Fruit fly (Drosophila melanogaster): ENCODE results near the gene spen.

spen gene

dm6 chr2L:223351-223750, 64.5 kb downstream of the spen start (continued):
- TF ChIP-seq CG7357 (GFP tag; IDR thresholded peaks at IDR 0.05) (peak; percentile 74), lilli (GFP tag; optimal IDR thresholded peaks at IDR 0.05) (peak; percentile 85), ftz-f1 (GFP tag; optimal IDR thresholded peaks at IDR 0.05) (no peak), CG12299 (tag; optimal IDR thresholded peaks at IDR 0.05) (peak; percentile 23), fd102C (GFP tag; optimal IDR thresholded peaks at IDR 0.05) (peak; percentile 61), her (GFP tag; optimal IDR thresholded peaks at IDR 0.05) (peak; percentile 59), CG2202 (tag; optimal IDR thresholded peaks at IDR 0.05) (peak; percentile 80), cg (GFP tag; optimal IDR thresholded peaks at IDR 0.05) (no peak), jigr1 (GFP tag; IDR thresholded peaks at IDR 0.05) (0 out of 3 replicates have a peak, but pooled peaks have one; percentile 20), CG4404 (GFP tag; IDR thresholded peaks at IDR 0.05) (peak; percentile 83), sima (GFP tag; optimal IDR thresholded peaks at IDR 0.05) (peak; percentile 55), tx (GFP tag; optimal IDR thresholded peaks at IDR 0.05) (peak; percentile 65), D (optimal IDR thresholded peaks at IDR 0.05) (no peak), D (GFP tag; optimal IDR thresholded peaks at IDR 0.05) (peak; percentile 85), CG11560 (tag; IDR thresholded peaks at IDR 0.05) (peak; percentile 41; the same call in 1 of the 3 replicates), Rx (GFP tag; IDR thresholded peaks at IDR 0.05) (peak; percentile 93), row (GFP tag; IDR thresholded peaks at IDR 0.05) (peak; percentile 87), org-1 (GFP tag; optimal IDR thresholded peaks at IDR 0.05) (peak; percentile 77), trh (GFP tag; optimal IDR thresholded peaks at IDR 0.05) (peak; percentile 68), fd3F (GFP tag; optimal IDR thresholded peaks at IDR 0.05) (peak; percentile 21), bigmax (GFP tag; optimal IDR thresholded peaks at IDR 0.05) (no peak), HLH4C (GFP tag; IDR thresholded peaks at IDR 0.05; ENCODE audit: partially characterized antibody) (no peak), C15 (GFP tag; IDR thresholded peaks at IDR 0.05) (peak; percentile 21; the same call in 1 of the 3 replicates), CG1602 (GFP tag; optimal IDR thresholded peaks at IDR 0.05) (peak; percentile 83), CG7271 (tag; optimal IDR thresholded peaks at IDR 0.05) (peak; percentile 74), dan (GFP tag; IDR thresholded peaks at IDR 0.05) (no peak; the same call in 1 of the 2 replicates), CG32772 (GFP tag; IDR thresholded peaks at IDR 0.05) (peak; percentile 89), Dbx (GFP tag; IDR thresholded peaks at IDR 0.05) (peak; percentile 40; the same call in 2 of the 3 replicates), Dfd (GFP tag; optimal IDR thresholded peaks at IDR 0.05) (no peak), CG15601 (tag; optimal IDR thresholded peaks at IDR 0.05) (peak; percentile 81), Dip2 (GFP tag; IDR thresholded peaks at IDR 0.05) (peak; percentile 39; the same call in 1 of the 2 replicates), Lim3 (GFP tag; IDR thresholded peaks at IDR 0.05) (0 out of 2 replicates have a peak, but pooled peaks have one; percentile 16), Hmx (GFP tag; optimal IDR thresholded peaks at IDR 0.05) (no peak), MBD-R2 (GFP tag; IDR thresholded peaks at IDR 0.05) (peak; percentile 46), Camta (GFP tag; optimal IDR thresholded peaks at IDR 0.05) (peak; percentile 85), Fer1 (GFP tag; optimal IDR thresholded peaks at IDR 0.05) (peak; percentile 51), CG15479 (GFP tag; optimal IDR thresholded peaks at IDR 0.05) (no peak), CG12769 (tag; optimal IDR thresholded peaks at IDR 0.05) (peak; percentile 58), Meics (GFP tag; optimal IDR thresholded peaks at IDR 0.05) (peak; percentile 65), CG6175 (GFP tag; IDR thresholded peaks at IDR 0.05) (no peak), CG2712 (tag; optimal IDR thresholded peaks at IDR 0.05) (peak; percentile 93), sr (GFP tag; IDR thresholded peaks at IDR 0.05) (peak; percentile 79; the same call in 1 of the 3 replicates), CG9797 (GFP tag; optimal IDR thresholded peaks at IDR 0.05) (peak; percentile 27), CG10209 (GFP tag; optimal IDR thresholded peaks at IDR 0.05) (peak; percentile 87), Lpt (GFP tag; optimal IDR thresholded peaks at IDR 0.05) (no peak), Dp (GFP tag; optimal IDR thresholded peaks at IDR 0.05) (no peak), NC2β (GFP tag; optimal IDR thresholded peaks at IDR 0.05) (peak; percentile 88), CG4424 (GFP tag; optimal IDR thresholded peaks at IDR 0.05) (peak; percentile 93), fu2 (GFP tag; optimal IDR thresholded peaks at IDR 0.05) (peak; percentile 53), Hand (GFP tag; optimal IDR thresholded peaks at IDR 0.05) (peak; percentile 9), disco-r (GFP tag; optimal IDR thresholded peaks at IDR 0.05) (peak; percentile 73), CHES-1-like (GFP tag; optimal IDR thresholded peaks at IDR 0.05) (peak; percentile 72)
